Fruit fly (Drosophila melanogaster) whole organism, adult: ENCODE measurements around the gene lsn.

Experiments used
- CG5204 ChIP-seq: fragments of 200-800 bp; sonication (Bioruptor generic); optimal IDR thresholded peaks from 2 replicates; lab custom pipeline; 2016; ENCODE audit warnings: missing biosample characterization, missing genetic modification characterization
- CG7101 ChIP-seq: fragments of 200-800 bp; sonication (Bioruptor generic); optimal IDR thresholded peaks from 2 replicates; lab custom pipeline; 2018; ENCODE audit warnings: missing biosample characterization, mild to moderate bottlenecking, missing genetic modification characterization, moderate library complexity
- kay ChIP-seq: fragments of 200-800 bp; sonication (Bioruptor generic); peaks from one replicate; lab custom pipeline; 2016; ENCODE audit warnings: missing biosample characterization, missing genetic modification characterization, borderline replicate concordance
- toe ChIP-seq: fragments of 200-800 bp; sonication (Bioruptor generic); optimal IDR thresholded peaks from 2 replicates; lab custom pipeline; 2016; ENCODE audit warnings: missing biosample characterization, missing genetic modification characterization

DNA sequence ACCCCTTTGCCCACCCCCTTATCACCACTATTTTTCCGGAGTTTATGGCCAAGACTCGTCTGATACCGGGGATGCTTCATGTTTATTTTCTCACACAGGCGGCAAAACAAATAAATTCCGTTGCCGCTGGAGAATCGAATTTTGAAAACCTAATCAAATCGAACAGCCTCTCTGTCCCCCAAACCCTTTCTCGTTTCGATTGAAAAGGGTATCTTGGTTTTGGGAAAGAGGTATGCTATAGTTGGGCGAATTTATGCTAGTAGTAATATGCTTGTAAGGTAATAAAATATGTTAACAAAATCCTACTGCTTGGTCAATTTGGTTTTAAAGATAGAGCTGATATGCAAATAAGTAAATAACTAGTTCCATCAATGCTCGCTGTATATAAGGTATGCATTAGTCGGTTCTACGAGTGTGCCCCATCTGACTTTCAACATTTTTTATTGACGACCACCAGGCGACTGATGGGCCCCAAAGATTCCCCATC is 36.9 kb upstream of the lsn start:
- TF ChIP-seq toe (GFP tag; lab: Kevin White, UChicago) (no peak), CG7101 (tag; lab: Kevin White, UChicago) (no peak), kay (GFP tag; lab: Kevin White, UChicago) (no peak), CG5204 (no peak)
